Fruit fly (Drosophila melanogaster): Measurements from ENCODE around the gene CG4325.
A peak's percentile ranks its signal among the peaks of the same experiment; 100 is the strongest.

CG4325 gene

dm6 chrX:2083678-2084162 is 40.1 kb upstream of the CG4325 start (continued):
- TF ChIP-seq h (optimal IDR thresholded peaks at IDR 0.05) (no peak), Fer2 (tag; optimal IDR thresholded peaks at IDR 0.05) (no peak), CG9609 (GFP tag; optimal IDR thresholded peaks at IDR 0.05) (peak; percentile 86), vfl (GFP tag; optimal IDR thresholded peaks at IDR 0.05) (peak; percentile 17), ERR (GFP tag; optimal IDR thresholded peaks at IDR 0.05) (peak; percentile 63), kay (GFP tag; optimal IDR thresholded peaks at IDR 0.05) (peak; percentile 69), CG10147 (GFP tag; optimal IDR thresholded peaks at IDR 0.05) (peak; percentile 59), CG2678 (tag; optimal IDR thresholded peaks at IDR 0.05) (peak; percentile 74), CG33557 (GFP tag; optimal IDR thresholded peaks at IDR 0.05) (peak; percentile 63), ken (GFP tag; IDR thresholded peaks at IDR 0.05) (peak; percentile 89), CG31441 (GFP tag; IDR thresholded peaks at IDR 0.05) (peak; percentile 78), CG6175 (GFP tag; IDR thresholded peaks at IDR 0.05) (0 out of 3 replicates have a peak, but pooled peaks have one; percentile 37), CG17328 (GFP tag; IDR thresholded peaks at IDR 0.05) (peak; percentile 87), CG17912 (GFP tag; optimal IDR thresholded peaks at IDR 0.05) (no peak), ham (GFP tag; IDR thresholded peaks at IDR 0.05) (peak; percentile 46; the same call in 1 of the 2 replicates), CG10959 (GFP tag; IDR thresholded peaks at IDR 0.05) (peak; percentile 78), scrt (GFP tag; optimal IDR thresholded peaks at IDR 0.05) (peak; percentile 48), pita (GFP tag; optimal IDR thresholded peaks at IDR 0.05) (no peak), knrl (GFP tag; IDR thresholded peaks at IDR 0.05; ENCODE audit: partially characterized antibody) (no peak), CG4707 (GFP tag; optimal IDR thresholded peaks at IDR 0.05) (peak; percentile 63), wor (GFP tag; IDR thresholded peaks at IDR 0.05) (peak; percentile 77), Nf-YB (GFP tag; optimal IDR thresholded peaks at IDR 0.05) (peak; percentile 67), CG9876 (GFP tag; optimal IDR thresholded peaks at IDR 0.05) (peak; percentile 76), dati (GFP tag; IDR thresholded peaks at IDR 0.05) (peak; percentile 62), her (GFP tag; optimal IDR thresholded peaks at IDR 0.05) (peak; percentile 87), CG9437 (GFP tag; optimal IDR thresholded peaks at IDR 0.05) (peak; percentile 71), Bgb (GFP tag; IDR thresholded peaks at IDR 0.05; ENCODE audit: partially characterized antibody) (no peak), PHDP (tag; optimal IDR thresholded peaks at IDR 0.05) (peak; percentile 84), CG10274 (GFP tag; optimal IDR thresholded peaks at IDR 0.05) (peak; percentile 74), CG34224 (GFP tag; IDR thresholded peaks at IDR 0.05; ENCODE audit: partially characterized antibody) (no peak), Eip74EF (GFP tag; optimal IDR thresholded peaks at IDR 0.05) (peak in 1 of 2 experiments; percentile 81), Bdp1 (GFP tag; optimal IDR thresholded peaks at IDR 0.05) (peak; percentile 67), Chrac-16 (GFP tag; optimal IDR thresholded peaks at IDR 0.05) (peak; percentile 81), CG15696 (tag; optimal IDR thresholded peaks at IDR 0.05) (peak; percentile 23), CG31388 (GFP tag; optimal IDR thresholded peaks at IDR 0.05) (peak; percentile 41), tup (GFP tag; optimal IDR thresholded peaks at IDR 0.05) (peak; percentile 31), Jarid2 (GFP tag; optimal IDR thresholded peaks at IDR 0.05) (peak; percentile 57), CG4424 (GFP tag; optimal IDR thresholded peaks at IDR 0.05) (peak; percentile 68), CG33213 (GFP tag; optimal IDR thresholded peaks at IDR 0.05) (peak; percentile 73), CG31365 (tag; optimal IDR thresholded peaks at IDR 0.05) (peak; percentile 74), CG3995 (GFP tag; optimal IDR thresholded peaks at IDR 0.05) (no peak), en (GFP tag; optimal IDR thresholded peaks at IDR 0.05) (peak; percentile 62), sens-2 (GFP tag; IDR thresholded peaks at IDR 0.05) (peak; percentile 69), CG13296 (GFP tag; optimal IDR thresholded peaks at IDR 0.05) (peak; percentile 55), dmrt11E (tag; optimal IDR thresholded peaks at IDR 0.05) (peak; percentile 73), CG6813 (GFP tag; optimal IDR thresholded peaks at IDR 0.05) (peak; percentile 66), CG1832 (GFP tag; optimal IDR thresholded peaks at IDR 0.05) (peak; percentile 7), lmd (GFP tag; IDR thresholded peaks at IDR 0.05) (peak; percentile 89), CG12942 (GFP tag; optimal IDR thresholded peaks at IDR 0.05) (peak; percentile 76)
